Worm (Caenorhabditis elegans) whole organism, L4 larva: ENCODE data around the gene Y73B6BL.27.

Source experiments
- D1046.2 ChIP-seq: fragments of 200-800 bp; sonication (Bioruptor generic); IDR thresholded peaks from 2 replicates; pipeline ENCODE4 v1.3.6; 2022; ENCODE audit warnings: missing genetic modification characterization, missing compliant biosample characterization
- F10B5.3 ChIP-seq: sonication (generic microtip); optimal IDR thresholded peaks from 2 replicates; lab custom pipeline; 2016; ENCODE audit warnings: mild to moderate bottlenecking, missing genetic modification characterization, missing compliant biosample characterization
- F49E8.2 ChIP-seq: sonication (generic microtip); optimal IDR thresholded peaks from 2 replicates; lab custom pipeline; 2016; ENCODE audit warnings: missing compliant biosample characterization, mild to moderate bottlenecking, missing genetic modification characterization, borderline replicate concordance
- T20F7.1 ChIP-seq: fragments of 200-800 bp; sonication (Bioruptor generic); optimal IDR thresholded peaks from 2 replicates; lab custom pipeline; 2018; ENCODE audit warnings: mild to moderate bottlenecking, missing genetic modification characterization, missing compliant biosample characterization
- aha-1 ChIP-seq: fragments of 150-350 bp; peaks from one replicate; lab custom pipeline; 2014; ENCODE audit warnings: missing biosample characterization, missing genetic modification characterization
- aly-2 ChIP-seq: sonication (generic microtip); optimal IDR thresholded peaks from 2 replicates; lab custom pipeline; 2018; ENCODE audit warnings: missing biosample characterization, missing genetic modification characterization
- attf-4 ChIP-seq: sonication (generic microtip); optimal IDR thresholded peaks from 3 replicates; lab custom pipeline; 2017; ENCODE audit warnings: missing biosample characterization, missing genetic modification characterization
- daf-16 ChIP-seq, 3 experiments: sonication (generic microtip); optimal IDR thresholded peaks; 2 replicates each; lab custom pipeline; 2016 to 2017; ENCODE audit warnings: missing genetic modification characterization in 3 of 3, missing genetic modification reagents in 3 of 3, mild to moderate bottlenecking in 2 of 3, missing compliant biosample characterization in 2 of 3, missing biosample characterization in 1 of 3, moderate library complexity in 1 of 3
- daf-19 ChIP-seq: fragments of 200-800 bp; sonication (Bioruptor generic); conservative IDR thresholded peaks from 2 replicates; pipeline ENCODE4 v1.3.6; 2022; ENCODE audit warnings: missing genetic modification characterization, missing compliant biosample characterization
- dmd-6 ChIP-seq: fragments of 200-800 bp; sonication (Bioruptor generic); IDR thresholded peaks from 2 replicates; pipeline ENCODE4 v1.3.6; 2022; ENCODE audit warnings: missing genetic modification reagents, missing genetic modification characterization, missing compliant biosample characterization
- dmd-8 ChIP-seq: fragments of 200-800 bp; sonication (Bioruptor generic); IDR thresholded peaks from 2 replicates; pipeline ENCODE4 v1.3.6; 2022; ENCODE audit warnings: missing genetic modification characterization, missing compliant biosample characterization
- dpl-1 ChIP-seq: fragments of 150-350 bp; optimal IDR thresholded peaks from 2 replicates; lab custom pipeline; 2014; ENCODE audit warnings: missing biosample characterization, missing genetic modification reagents, missing genetic modification characterization
- dve-1 ChIP-seq: sonication (generic microtip); optimal IDR thresholded peaks from 2 replicates; lab custom pipeline; 2017; ENCODE audit warnings: antibody characterized with exemption, mild to moderate bottlenecking, missing genetic modification characterization, missing compliant biosample characterization; ENCODE audit not compliant: insufficient read depth
- fkh-10 ChIP-seq: fragments of 150-350 bp; optimal IDR thresholded peaks from 2 replicates; lab custom pipeline; 2014; ENCODE audit warnings: missing biosample characterization, missing genetic modification reagents, missing genetic modification characterization
- hlh-11 ChIP-seq: fragments of 200-800 bp; sonication (Bioruptor generic); optimal IDR thresholded peaks from 2 replicates; lab custom pipeline; 2018; ENCODE audit warnings: mild to moderate bottlenecking, missing genetic modification characterization, missing compliant biosample characterization
- hlh-30 ChIP-seq: sonication (generic microtip); optimal IDR thresholded peaks from 2 replicates; lab custom pipeline; 2017; ENCODE audit warnings: antibody characterized with exemption, mild to moderate bottlenecking, missing genetic modification characterization, missing compliant biosample characterization; ENCODE audit not compliant: insufficient read depth
- hmg-1.1 ChIP-seq: fragments of 200-800 bp; sonication (Bioruptor generic); IDR thresholded peaks from 2 replicates; pipeline ENCODE4 v1.3.6; 2022; ENCODE audit warnings: missing genetic modification reagents, missing genetic modification characterization, missing compliant biosample characterization
- lin-29 ChIP-seq: fragments of 200-800 bp; sonication (Bioruptor generic); IDR thresholded peaks from 2 replicates; pipeline ENCODE4 v1.3.6; 2022; ENCODE audit warnings: missing genetic modification reagents, missing genetic modification characterization, missing compliant biosample characterization
- lin-38 ChIP-seq: fragments of 200-800 bp; sonication (Bioruptor generic); IDR thresholded peaks from 2 replicates; pipeline ENCODE4 v1.3.6; 2022; ENCODE audit warnings: missing genetic modification reagents, missing genetic modification characterization, missing compliant biosample characterization
- mdl-1 ChIP-seq, 2 experiments: fragments of 150-350 bp in 1 of 2; sonication (generic microtip) in 1 of 2; optimal IDR thresholded peaks; 2 replicates each; lab custom pipeline; 2014 to 2017; ENCODE audit warnings: missing biosample characterization in 2 of 2, missing genetic modification characterization in 2 of 2
- mxl-3 ChIP-seq: fragments of 200-800 bp; sonication (Bioruptor generic); optimal IDR thresholded peaks from 2 replicates; lab custom pipeline; 2018; ENCODE audit warnings: mild to moderate bottlenecking, missing genetic modification characterization, missing compliant biosample characterization
- nhr-102 ChIP-seq: sonication (generic microtip); optimal IDR thresholded peaks from 2 replicates; lab custom pipeline; 2016; ENCODE audit warnings: mild to moderate bottlenecking, missing genetic modification characterization, moderate library complexity, missing compliant biosample characterization
- nhr-111 ChIP-seq: fragments of 200-800 bp; sonication (Bioruptor generic); optimal IDR thresholded peaks from 2 replicates; lab custom pipeline; 2018; ENCODE audit warnings: mild to moderate bottlenecking, missing genetic modification characterization, missing compliant biosample characterization
- nhr-237 ChIP-seq: sonication (generic microtip); optimal IDR thresholded peaks from 2 replicates; lab custom pipeline; 2017; ENCODE audit warnings: missing biosample characterization, missing genetic modification characterization
- nhr-25 ChIP-seq: sonication (generic microtip); optimal IDR thresholded peaks from 2 replicates; lab custom pipeline; 2017; ENCODE audit warnings: missing genetic modification characterization, mild to moderate bottlenecking, missing compliant biosample characterization, antibody characterized with exemption, moderate library complexity, borderline replicate concordance; ENCODE audit not compliant: insufficient read depth
- nhr-28 ChIP-seq: fragments of 150-350 bp; optimal IDR thresholded peaks from 2 replicates; lab custom pipeline; 2014; ENCODE audit warnings: missing biosample characterization, missing genetic modification characterization
- nhr-41 ChIP-seq: fragments of 200-800 bp; sonication (Bioruptor generic); IDR thresholded peaks from 2 replicates; pipeline ENCODE4 v1.3.6; 2022; ENCODE audit warnings: missing genetic modification reagents, missing genetic modification characterization, missing compliant biosample characterization
- nhr-48 ChIP-seq: sonication (generic microtip); optimal IDR thresholded peaks from 2 replicates; lab custom pipeline; 2016; ENCODE audit warnings: mild to moderate bottlenecking, missing genetic modification characterization, missing compliant biosample characterization
- nhr-77 ChIP-seq: fragments of 150-350 bp; optimal IDR thresholded peaks from 2 replicates; lab custom pipeline; 2014; ENCODE audit warnings: missing biosample characterization, missing genetic modification characterization
- php-3 ChIP-seq: fragments of 200-800 bp; sonication (Bioruptor generic); IDR thresholded peaks from 2 replicates; pipeline ENCODE4 v1.3.6; 2022; ENCODE audit warnings: missing genetic modification reagents, missing genetic modification characterization, missing compliant biosample characterization
- snpc-4 ChIP-seq: fragments of 150-350 bp; optimal IDR thresholded peaks from 2 replicates; lab custom pipeline; 2014; ENCODE audit warnings: missing biosample characterization, missing genetic modification characterization
- tra-1 ChIP-seq: fragments of 200-800 bp; sonication (Bioruptor generic); IDR thresholded peaks from 2 replicates; pipeline ENCODE4 v1.3.6; 2022; ENCODE audit warnings: missing genetic modification reagents, missing genetic modification characterization, missing compliant biosample characterization
- unc-62 ChIP-seq, 3 experiments: fragments of 150-350 bp in 1 of 3; sonication (generic microtip); optimal IDR thresholded peaks in 2 of 3; peaks in 1 of 3; 1 replicate in 1 of 3; 2 replicates in 2 of 3; lab custom pipeline; 2014 to 2017; ENCODE audit warnings: missing biosample characterization in 3 of 3, missing genetic modification characterization in 3 of 3, missing genetic modification reagents in 3 of 3, missing genotype in 1 of 3
- zag-1 ChIP-seq: fragments of 150-350 bp; optimal IDR thresholded peaks from 2 replicates; lab custom pipeline; 2014; ENCODE audit warnings: missing biosample characterization, missing genetic modification characterization
- zip-11 ChIP-seq: fragments of 200-800 bp; sonication (Bioruptor generic); IDR thresholded peaks from 2 replicates; pipeline ENCODE4 v1.3.6; 2022; ENCODE audit warnings: missing genetic modification characterization, missing compliant biosample characterization

The Y73B6BL.27 gene

DNA sequence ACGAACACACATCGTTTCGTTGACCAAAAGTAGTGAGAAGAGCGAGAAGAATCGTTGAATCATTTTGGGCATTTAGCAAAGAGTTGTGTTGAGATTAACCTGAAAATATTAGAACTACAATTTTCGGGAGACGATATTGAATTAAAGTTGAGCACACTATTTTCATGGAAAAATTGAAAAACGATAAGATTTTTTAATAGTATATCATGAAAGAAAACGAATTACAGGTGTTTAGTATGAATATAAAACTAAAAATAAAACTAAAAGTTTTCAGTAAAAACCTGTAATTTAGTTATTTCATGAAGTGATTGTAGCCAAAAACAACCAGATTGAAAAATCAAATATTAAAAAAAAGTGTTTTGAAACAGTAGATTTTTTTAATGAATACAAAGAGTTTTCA, 15.6 kb downstream of the Y73B6BL.27 start, which contains the start of gene lgc-10:
TSS of gene lgc-10 (minus strand) at position 101 of the 400 bp plus-strand sequence.
- TF ChIP-seq zip-11 (GFP tag; lab: Robert Waterston, UW) (no peak), snpc-4 (tag; lab: Kevin White, UChicago) (no peak), dpl-1 (GFP tag; lab: Kevin White, UChicago) (no peak), aly-2 (tag; lab: Kevin White, UChicago) (no peak)

DNA sequence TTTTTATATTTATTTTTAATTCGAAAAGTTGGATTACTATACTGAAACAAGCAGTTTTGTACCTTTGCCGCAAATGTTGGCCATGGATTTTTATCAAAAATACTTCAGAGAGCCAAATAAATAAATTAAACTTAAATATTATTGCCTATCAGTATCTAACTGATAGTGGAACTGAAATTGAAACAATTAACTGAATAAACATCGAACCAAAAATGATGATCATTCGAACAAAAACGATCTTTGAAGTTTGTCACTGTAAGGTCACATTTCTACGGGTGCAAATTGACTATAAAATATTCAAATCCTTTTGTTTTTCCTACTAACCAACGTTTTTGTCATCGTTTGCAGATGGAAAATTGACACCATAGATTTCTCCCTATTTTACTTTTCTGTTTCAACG, 30.0 kb downstream of the Y73B6BL.27 start:
- TF ChIP-seq dmd-6 (GFP tag; lab: Robert Waterston, UW) = no peak
- TF ChIP-seq nhr-25 (tag; lab: Kevin White, UChicago) = no peak
- no peak for TF ChIP-seq nhr-41
- TF ChIP-seq dve-1 (tag; lab: Kevin White, UChicago) = peak; percentile 23
- TF ChIP-seq aha-1 (tag; lab: Kevin White, UChicago) = peak; percentile 6
- no peak for TF ChIP-seq daf-16 (GFP tag; optimal IDR thresholded peaks at IDR 0.05; lab: Kevin White, UChicago)
- peak; percentile 79 for TF ChIP-seq daf-16 (tag; optimal IDR thresholded peaks at IDR 0.05; lab: Kevin White, UChicago)
- TF ChIP-seq, all 104 proteins: peak for 3

DNA sequence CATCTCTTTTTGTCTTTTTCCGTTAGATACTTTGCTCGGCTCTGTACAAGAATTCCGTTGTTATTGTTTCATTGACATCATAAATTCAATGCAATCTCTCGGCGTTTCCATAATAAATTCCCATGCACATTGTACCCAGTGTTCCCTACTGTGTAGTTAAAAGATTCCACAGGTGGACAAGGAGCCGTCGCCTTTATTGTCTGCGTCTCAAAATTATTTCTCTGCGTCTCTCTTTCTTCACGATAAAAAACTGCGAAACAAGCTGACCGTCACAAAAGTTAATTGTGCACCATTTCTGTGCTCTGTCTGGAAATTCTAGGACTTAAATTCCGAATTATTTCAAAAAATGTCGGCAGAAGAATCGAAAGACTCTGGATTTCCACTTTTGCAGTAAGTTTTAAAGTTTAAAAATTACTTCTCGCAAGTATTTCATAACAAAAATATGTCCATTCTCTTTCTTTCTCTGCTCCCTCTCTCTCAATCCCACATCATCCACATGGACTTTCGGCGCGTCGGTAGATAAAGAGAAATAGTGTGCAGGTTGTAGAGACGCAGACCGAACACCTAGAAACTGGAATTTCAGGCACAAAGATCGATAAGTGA, 30.9 kb downstream of the Y73B6BL.27 start:
- TF ChIP-seq aha-1 (tag; lab: Kevin White, UChicago) = peak; percentile 19
- no peak for TF ChIP-seq attf-4 (tag; lab: Kevin White, UChicago)
- TF ChIP-seq nhr-48 (tag; lab: Kevin White, UChicago) = peak; percentile 58
- no peak for TF ChIP-seq F49E8.2
- TF ChIP-seq hlh-30 (tag; lab: Kevin White, UChicago) = peak; percentile 3
- TF ChIP-seq mxl-3 (GFP tag; lab: Kevin White, UChicago) = no peak
- peak; percentile 27; the same call in 1 of the 2 replicates for TF ChIP-seq lin-38 (GFP tag; lab: Robert Waterston, UW)
- no peak for TF ChIP-seq fkh-10 (GFP tag; lab: Kevin White, UChicago)
- TF ChIP-seq nhr-28 (tag; lab: Kevin White, UChicago) = peak; percentile 48
- peak; percentile 65; the same call in 1 of the 2 replicates for TF ChIP-seq php-3 (GFP tag; lab: Robert Waterston, UW)
- peak; percentile 8 to 22 for TF ChIP-seq mdl-1 (tag; optimal IDR thresholded peaks at IDR 0.05; lab: Kevin White, UChicago)
- TF ChIP-seq daf-16 (GFP tag; optimal IDR thresholded peaks at IDR 0.05; lab: Kevin White, UChicago) = no peak
- peak; percentile 53 for TF ChIP-seq daf-16 (tag; optimal IDR thresholded peaks at IDR 0.05; lab: Kevin White, UChicago)
- TF ChIP-seq dpl-1 (GFP tag; lab: Kevin White, UChicago) = peak; percentile 14
- no peak for TF ChIP-seq zag-1 (tag; lab: Kevin White, UChicago)
- no peak for TF ChIP-seq nhr-111
- TF ChIP-seq dve-1 (tag; lab: Kevin White, UChicago) = peak; percentile 69
- TF ChIP-seq nhr-237 (tag; lab: Kevin White, UChicago) = no peak
- 0 out of 2 replicates have a peak, but pooled peaks have one; percentile 22 for TF ChIP-seq daf-19
- TF ChIP-seq tra-1 (GFP tag; lab: Robert Waterston, UW) = no peak
- no peak for TF ChIP-seq dmd-8
- TF ChIP-seq lin-29 (GFP tag; lab: Robert Waterston, UW) = no peak
- peak; percentile 58 for TF ChIP-seq dmd-6 (GFP tag; lab: Robert Waterston, UW)
- TF ChIP-seq nhr-102 (tag; lab: Kevin White, UChicago) = peak; percentile 27
- TF ChIP-seq hmg-1.1 (GFP tag; lab: Robert Waterston, UW) = 0 out of 2 replicates have a peak, but pooled peaks have one; percentile 12
- TF ChIP-seq zip-11 (GFP tag; lab: Robert Waterston, UW) = no peak
- peak in 1 of 2 experiments; percentile 40 for TF ChIP-seq unc-62 (GFP tag; optimal IDR thresholded peaks at IDR 0.05 in 1 of 2; lab: Kevin White, UChicago)
- no peak for TF ChIP-seq unc-62 (tag; optimal IDR thresholded peaks at IDR 0.05; lab: Kevin White, UChicago)
- peak; percentile 32 for TF ChIP-seq nhr-77 (tag; lab: Kevin White, UChicago)
- TF ChIP-seq D1046.2 = no peak
- no peak for TF ChIP-seq T20F7.1
- TF ChIP-seq hlh-11 (tag; lab: Kevin White, UChicago) = peak; percentile 83
- no peak for TF ChIP-seq F10B5.3
